Worm (Caenorhabditis elegans) whole organism, midembryonic: ENCODE measurements around the gene wdr-31.

ENCODE experiments used
- flt-1 ChIP-seq: fragments of 200-800 bp; sonication (Bioruptor generic); IDR thresholded peaks from 2 replicates; pipeline ENCODE4 v1.3.6; 2022; ENCODE audit warnings: missing genetic modification characterization, missing compliant biosample characterization
- klf-2 ChIP-seq: fragments of 200-800 bp; sonication (Bioruptor generic); conservative IDR thresholded peaks from 2 replicates; pipeline ENCODE4 v1.3.6; 2022; ENCODE audit warnings: missing genetic modification reagents, missing genetic modification characterization, missing compliant biosample characterization
- med-1 ChIP-seq: sonication (generic microtip); optimal IDR thresholded peaks from 2 replicates; lab custom pipeline; 2017; ENCODE audit warnings: missing genetic modification characterization, mild to moderate bottlenecking, missing compliant biosample characterization, antibody characterized with exemption, missing genetic modification reagents; ENCODE audit not compliant: insufficient read depth

ce11 chrII:2758476-2758875, 23.4 kb upstream of the wdr-31 start, which contains the start of gene fbxb-107:
- TF ChIP-seq med-1 (no peak), klf-2 (GFP tag; lab: Robert Waterston, UW) (no peak), flt-1 (GFP tag; lab: Robert Waterston, UW) (no peak)
